Fruit fly (Drosophila melanogaster) ovary, adult (tissue): ENCODE data around the gene Zip88E.
A peak's percentile ranks its signal among the peaks of the same experiment; 100 is the strongest.

ENCODE experiments used
- CG17801 ChIP-seq: fragments of 200-800 bp; optimal IDR thresholded peaks from 2 replicates; lab custom pipeline; 2019; ENCODE audit warnings: missing biosample characterization, mild to moderate bottlenecking, missing genetic modification characterization, moderate library complexity; ENCODE audit not compliant: partially characterized antibody

Gene Zip88E

DNA sequence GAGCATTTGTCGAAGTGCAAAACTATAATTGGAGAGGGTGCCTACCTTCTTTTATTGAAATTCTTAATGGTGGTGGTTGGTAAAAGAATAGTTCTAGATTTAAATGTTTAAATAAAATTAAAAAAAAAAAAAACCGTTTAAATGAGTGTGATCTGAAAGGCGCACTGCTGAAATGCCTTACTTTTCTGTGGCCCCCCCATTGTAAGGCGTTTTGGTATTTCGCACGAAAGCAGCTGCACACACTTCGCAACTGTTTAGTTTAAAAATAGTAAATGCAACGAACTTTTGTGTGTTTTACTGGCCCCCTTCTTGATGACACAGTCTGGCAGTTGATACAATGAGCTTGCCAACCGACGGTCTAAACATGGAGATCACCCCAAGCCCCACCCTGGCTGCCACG is at the start of gene Zip88E, which contains the start of gene CG14864:
Gene Zip88E (plus strand): TSS at position 237 of the 400 bp plus-strand sequence.
Gene CG14864 (minus strand): TSS at position 113 of the 400 bp plus-strand sequence.
- TF ChIP-seq CG17801 (GFP tag; lab: Kevin White, UChicago), result peak; percentile 21

DNA sequence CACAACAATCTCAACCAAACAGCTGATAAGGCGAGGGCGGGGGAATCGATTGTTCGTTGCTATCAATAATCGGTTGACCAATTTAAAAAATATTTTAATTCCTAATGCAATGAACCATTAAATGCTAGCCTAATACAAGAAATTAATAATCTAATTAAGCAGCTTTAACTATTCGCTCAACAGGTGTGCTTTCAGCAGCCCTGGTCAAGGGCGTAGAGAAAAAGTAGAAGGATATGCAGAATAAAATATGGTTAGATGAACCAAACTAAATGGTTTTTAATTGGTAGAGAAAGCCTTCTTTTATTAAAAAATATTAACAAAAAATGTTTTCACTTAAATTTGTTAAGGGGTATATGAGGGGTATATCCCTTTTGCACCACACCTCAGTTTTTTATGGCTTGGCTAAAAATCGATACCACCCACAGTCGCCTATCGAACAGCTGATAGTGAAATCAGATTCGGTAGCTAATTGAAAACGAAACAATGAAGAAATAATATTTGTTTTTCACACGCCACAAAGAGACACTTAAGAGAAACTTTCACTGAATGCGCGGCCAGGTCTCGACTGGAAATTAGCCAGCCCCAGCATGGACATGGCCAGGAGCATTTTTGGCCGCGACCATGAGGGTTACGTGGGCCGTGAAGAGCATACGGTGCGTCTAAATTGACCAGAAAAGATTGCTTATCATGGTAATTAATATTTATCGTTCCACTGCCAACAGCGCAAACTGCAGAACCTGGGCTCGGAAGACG is 49.5 kb upstream of the Zip88E start, which contains the start of the genes SIDL and CG12241:
Gene SIDL (minus strand): TSS at position 51 of the 753 bp plus-strand sequence.
Gene CG12241 (plus strand): TSS at position 433 of the 753 bp plus-strand sequence.
- peak; percentile 76 for TF ChIP-seq CG17801 (GFP tag; lab: Kevin White, UChicago)

DNA sequence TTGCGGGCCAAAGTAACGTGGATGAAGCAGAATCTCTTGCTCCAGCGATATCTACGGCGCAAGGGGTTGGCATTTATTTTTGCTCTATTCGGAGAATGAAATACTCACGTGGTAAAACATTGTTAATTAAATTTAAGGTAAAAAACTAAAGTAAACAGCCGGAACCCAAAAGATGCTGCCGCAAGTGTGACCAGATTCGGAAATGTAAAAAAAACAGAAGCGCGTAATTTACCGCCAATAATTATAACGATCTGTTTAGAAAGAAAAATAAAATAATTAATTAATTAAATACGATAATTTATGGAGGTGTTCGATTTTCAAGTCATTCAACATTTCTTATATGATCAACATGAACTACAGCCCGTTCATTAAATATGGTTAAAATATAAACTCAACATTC is 45.5 kb upstream of the Zip88E start, which contains the start of gene Polr2G:
Gene Polr2G (minus strand): TSS at position 208 of the 400 bp plus-strand sequence.
- TF ChIP-seq CG17801 (GFP tag; lab: Kevin White, UChicago), result no peak

DNA sequence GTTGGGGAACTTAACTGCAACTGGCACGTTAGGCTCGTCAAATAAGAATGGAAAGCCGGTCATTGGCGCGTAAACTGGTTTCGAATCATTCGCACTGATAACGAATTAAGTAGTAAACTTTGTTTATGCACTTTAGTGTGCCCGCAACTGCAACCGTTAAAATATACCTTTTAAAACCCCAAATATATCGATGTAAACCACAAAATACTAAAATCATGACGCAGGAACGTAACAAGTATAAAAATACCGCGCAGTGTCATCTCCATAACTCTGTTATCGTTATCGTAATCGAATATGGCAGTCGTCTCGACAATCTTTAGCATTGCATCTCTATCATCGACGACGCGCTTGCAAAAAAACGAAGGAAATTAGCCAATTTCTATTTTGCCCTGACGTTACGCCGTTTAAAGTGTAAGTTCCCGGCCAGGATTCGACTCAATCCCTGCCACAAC is 43.2 kb upstream of the Zip88E start, which contains the start of the genes CG31344 and Caf1-55:
Gene CG31344 (minus strand): TSS at position 51 of the 452 bp plus-strand sequence.
Gene Caf1-55 (plus strand): TSS at position 298 of the 452 bp plus-strand sequence.
- TF ChIP-seq CG17801 (GFP tag; lab: Kevin White, UChicago), result peak; percentile 40

DNA sequence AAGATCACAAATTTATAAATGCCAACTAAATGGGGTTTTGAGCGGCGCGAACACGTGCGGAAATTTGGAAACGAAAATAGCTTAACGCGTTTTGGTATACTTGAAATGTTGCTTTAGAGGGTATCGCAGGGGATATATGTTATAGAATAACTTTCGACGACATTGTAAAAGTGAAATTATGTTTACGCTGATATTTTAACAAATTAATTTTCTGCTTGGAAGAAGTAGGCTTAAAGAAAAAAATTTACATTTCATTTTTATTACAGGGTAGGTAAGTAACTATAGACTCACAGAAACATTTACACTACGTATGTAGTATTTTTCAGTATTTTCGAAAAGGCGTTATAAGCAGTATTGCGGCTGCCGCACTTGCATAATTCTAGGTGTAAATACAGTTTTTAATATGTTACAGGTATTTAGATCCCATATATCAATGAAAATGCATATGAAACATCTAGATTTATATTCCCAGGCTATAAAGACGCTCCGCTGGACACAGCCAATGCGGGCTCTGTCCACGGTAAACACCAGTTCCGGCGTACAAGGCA is 39.1 kb upstream of the Zip88E start, which contains the start of the genes Art3 and mRpS10:
Gene Art3 (minus strand): TSS at position 80 of the 548 bp plus-strand sequence.
Gene mRpS10 (plus strand): TSS at position 337 of the 548 bp plus-strand sequence.
- peak; percentile 100 for TF ChIP-seq CG17801 (GFP tag; lab: Kevin White, UChicago)

DNA sequence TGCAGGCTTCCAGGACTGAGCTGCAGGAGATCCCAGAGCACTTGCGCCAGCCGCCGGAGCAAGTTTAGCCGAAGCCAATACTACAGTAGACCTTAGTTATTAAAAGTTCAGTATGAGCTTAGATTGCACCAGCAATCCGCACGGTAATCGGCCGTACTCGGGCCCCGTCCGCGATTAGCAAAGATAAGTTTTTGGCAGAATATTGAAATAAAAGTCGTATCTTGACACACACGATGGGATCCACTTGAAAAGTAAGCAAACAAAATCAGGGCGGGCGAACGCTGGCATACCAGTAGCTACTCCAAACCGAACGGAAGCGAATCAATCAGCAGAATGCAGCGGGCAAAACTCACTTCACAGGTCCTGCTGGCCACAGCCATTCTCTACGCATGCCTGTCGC is 38.2 kb upstream of the Zip88E start, which contains the start of gene CG34316:
Gene CG34316 (plus strand): TSS at position 301 of the 400 bp plus-strand sequence.
- no peak for TF ChIP-seq CG17801 (GFP tag; lab: Kevin White, UChicago)

DNA sequence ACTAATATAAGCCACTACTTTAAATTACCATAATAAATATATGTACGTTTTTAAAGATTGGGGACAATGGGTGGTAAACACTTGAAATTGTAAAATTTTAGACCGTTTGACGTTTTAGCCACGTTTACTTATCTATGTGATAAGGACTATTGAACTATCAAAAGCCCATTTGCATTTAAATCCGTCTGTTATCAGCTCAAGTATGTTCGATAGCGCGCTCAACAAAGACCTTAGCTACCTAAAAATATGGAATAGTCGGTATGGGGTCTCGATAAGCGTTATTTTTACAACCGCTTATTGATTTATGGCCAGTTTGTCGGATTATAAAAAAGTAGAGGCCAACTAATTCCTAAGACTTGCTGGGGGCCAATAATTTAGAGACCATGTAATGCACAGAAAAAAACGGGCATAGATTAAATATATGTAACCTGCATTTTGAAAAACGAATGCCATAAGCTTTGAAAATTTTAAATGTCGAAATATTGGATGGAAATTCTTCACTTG is 36.8 kb upstream of the Zip88E start:
- TF ChIP-seq CG17801 (GFP tag; lab: Kevin White, UChicago), result no peak

DNA sequence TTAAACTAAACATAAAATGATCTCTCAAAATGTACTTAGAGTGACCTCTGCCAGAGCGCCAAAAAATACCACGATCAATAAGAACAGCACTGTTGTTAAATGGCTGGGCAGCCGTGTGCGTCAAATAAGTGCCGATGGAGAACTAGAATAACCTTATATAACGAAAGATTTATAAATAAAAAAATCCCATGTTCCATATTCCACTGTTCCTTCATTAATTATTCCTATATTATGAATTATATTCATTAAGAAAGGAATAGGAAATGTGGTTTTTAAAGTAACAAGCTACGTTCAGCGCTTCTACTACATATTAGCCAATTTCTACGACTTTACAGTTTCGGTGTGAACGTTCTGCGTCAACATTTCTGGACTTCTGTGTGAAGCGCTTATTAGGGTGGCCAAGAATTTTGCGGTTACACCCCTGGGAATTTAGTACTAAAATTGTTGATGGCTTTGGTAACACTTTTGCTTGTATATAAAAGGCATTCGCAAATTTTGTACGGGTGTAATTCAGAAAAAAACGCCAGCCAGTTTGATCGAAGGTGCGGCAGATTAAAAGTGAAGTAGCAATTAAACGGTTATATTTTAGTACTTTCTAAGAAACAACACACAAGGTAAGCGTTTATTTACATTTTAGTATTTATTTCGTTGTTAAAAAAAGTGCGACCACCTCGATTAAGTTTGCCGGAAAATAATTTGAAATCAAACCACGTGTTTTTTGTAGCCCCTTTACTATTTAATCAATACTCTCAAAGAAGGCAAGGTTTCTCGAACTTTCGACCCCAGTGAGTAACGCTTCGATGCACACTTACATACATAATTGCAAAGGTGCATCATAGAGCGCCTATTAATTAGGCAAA is 26.0 kb upstream of the Zip88E start, which contains the start of the genes tefu and Hsc70-4:
Gene tefu (minus strand): TSS at position 51 of the 860 bp plus-strand sequence.
Gene Hsc70-4 (plus strand): TSS at position 502 of the 860 bp plus-strand sequence.
- TF ChIP-seq CG17801 (GFP tag; lab: Kevin White, UChicago), result peak; percentile 50

DNA sequence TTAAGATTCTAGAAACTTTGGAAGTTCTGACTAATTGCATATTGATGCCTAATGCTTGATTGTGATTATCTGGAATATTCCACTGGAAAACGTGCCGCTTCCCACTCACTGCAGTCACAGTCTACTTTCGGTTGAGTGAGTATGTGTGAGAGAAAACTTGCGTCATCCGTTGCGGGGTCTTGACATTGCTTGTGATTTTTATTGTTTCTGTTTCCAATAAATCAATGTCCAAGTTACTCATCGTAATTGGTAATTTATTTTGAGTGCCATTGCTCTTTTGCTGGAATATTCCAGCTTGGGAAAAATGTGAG is 25.5 kb upstream of the Zip88E start:
- TF ChIP-seq CG17801 (GFP tag; lab: Kevin White, UChicago), result no peak

DNA sequence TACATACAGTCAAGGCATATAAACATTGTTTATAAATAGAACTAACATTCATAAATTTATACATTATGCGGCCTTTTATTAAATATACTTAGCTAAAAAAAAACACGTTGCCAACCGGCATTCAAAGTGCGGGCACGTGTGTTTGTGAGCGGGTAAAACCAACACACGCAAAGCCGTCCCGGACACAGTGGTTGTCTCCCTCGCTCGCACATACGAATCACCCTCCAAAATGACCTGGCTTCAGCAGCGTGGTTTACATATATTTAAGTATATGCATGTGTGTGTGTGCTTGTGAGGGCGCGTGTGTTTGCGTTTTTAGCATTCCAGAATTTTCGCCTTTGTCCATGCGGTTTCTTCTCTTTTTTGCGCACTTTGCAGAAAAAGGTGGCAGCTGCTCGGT is 25.0 kb upstream of the Zip88E start:
- TF ChIP-seq CG17801 (GFP tag; lab: Kevin White, UChicago), result no peak

DNA sequence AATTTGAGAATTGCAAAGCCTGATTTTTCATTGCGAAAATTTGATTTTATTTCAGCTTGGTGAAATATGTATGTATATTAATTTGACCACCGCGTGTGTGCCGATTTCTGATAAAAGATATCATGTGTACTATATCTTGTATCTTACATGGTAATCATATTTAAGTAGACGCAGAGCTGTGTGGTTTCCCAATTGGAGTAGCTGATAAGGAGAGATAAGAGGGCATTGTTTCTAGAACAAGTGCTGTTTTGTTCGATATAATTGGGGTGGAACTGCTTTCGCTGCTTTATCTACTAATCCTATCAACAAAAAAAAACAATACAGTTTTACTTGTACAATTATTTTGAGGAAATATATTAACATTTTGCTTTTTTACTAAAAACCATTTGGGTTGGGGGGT is 21.9 kb upstream of the Zip88E start:
- no peak for TF ChIP-seq CG17801 (GFP tag; lab: Kevin White, UChicago)

DNA sequence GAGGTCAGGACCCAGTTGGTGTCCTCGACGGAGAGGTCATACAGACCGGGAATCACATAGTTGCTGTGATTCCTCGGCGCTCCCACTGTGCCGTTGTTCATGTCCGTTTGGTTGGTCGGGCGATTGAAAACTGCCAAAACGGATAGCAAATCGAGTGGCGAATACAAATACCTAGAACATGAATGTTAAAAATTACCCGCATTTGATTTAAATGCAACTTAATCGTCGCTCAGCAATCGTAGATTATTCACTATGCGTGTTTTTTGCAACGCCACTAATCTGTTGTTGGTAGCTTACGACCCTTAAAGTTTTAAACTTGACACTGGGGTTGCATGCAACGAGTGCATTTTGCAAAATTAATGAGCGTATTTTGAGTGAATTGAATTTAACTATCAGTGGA is 19.4 kb upstream of the Zip88E start, which contains the start of gene Amt:
Gene Amt (minus strand): TSS at position 101 of the 400 bp plus-strand sequence.
- TF ChIP-seq CG17801 (GFP tag; lab: Kevin White, UChicago), result no peak

DNA sequence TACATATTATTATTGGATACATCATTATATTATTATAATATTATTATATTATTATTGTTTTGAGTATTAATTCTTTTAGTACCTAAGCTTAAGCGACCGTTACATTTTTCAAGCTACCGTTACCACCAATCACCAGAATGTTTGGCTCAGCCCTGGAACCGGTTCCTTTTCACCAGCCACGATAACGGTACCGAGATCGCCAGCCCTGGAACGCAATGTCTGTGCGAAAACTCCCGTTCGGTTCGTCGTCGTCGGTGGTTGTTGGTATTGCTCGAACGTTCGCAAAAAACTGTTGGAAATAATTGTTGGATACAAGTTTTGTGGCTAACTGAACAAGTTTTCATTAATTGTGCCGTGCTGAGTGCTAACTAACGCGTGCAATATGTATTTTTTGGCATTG is 18.7 kb upstream of the Zip88E start, which contains the start of gene CG42404:
Gene CG42404 (plus strand): TSS at position 360 of the 400 bp plus-strand sequence.
- TF ChIP-seq CG17801 (GFP tag; lab: Kevin White, UChicago), result no peak

DNA sequence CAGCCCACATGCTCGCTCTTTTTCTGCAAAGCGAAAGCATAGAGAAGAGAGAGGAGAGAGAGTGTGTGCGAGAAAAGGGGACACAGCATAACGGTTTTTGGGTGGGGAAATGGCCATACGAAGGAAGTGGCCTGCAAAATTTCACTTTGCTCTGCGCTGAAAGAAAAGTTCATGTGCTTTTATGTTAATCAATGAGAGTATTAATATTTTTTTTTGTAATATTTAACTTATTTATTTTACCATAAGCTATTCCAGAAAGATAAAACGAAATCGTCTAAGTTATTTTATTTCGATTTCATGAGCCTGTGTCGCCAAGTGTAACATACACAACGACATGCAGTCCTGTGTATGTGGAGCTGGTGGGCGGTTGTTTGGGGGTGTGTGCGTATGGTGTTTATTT is 18.0 kb upstream of the Zip88E start:
- TF ChIP-seq CG17801 (GFP tag; lab: Kevin White, UChicago), result no peak
